Fruit fly (Drosophila melanogaster): ENCODE data around the gene Vha100-4.

Vha100-4 gene

DNA sequence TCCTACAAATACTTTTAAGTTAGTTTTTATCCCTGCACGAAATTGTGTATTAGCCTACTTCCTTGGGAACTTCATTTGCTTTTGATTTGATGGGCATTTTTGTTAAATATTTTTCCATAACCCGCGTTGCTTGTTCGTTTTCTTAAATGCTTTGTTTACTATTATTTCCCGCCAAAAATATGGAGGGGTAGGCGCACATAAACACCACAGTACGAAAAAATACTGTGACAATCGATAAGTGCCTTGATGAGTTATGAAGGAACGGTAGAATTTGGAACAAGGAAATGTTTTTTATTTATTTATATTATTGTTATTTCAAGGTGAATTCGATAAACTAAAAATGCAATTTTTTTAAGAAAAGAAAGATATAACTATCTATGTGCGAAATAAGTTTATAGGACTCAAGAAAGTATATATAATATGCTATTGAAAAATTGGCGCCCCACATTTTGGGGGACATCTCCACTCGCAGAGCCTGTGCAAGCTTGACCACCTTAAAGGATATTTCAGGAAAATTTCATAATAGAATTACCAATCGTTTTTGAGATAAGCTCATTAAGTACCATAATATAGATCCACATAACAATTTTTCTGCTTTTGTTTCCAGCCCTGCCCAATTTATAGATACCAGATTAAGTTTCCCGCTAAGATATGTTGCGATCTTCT lies 23.5 kb downstream of the Vha100-4 start, which contains the start of the genes WRNexo and Nup43 (continued):
- TF ChIP-seq mirr (GFP tag; optimal IDR thresholded peaks at IDR 0.05) (no peak), zfh1 (GFP tag; IDR thresholded peaks at IDR 0.05) (peak; percentile 54; the same call in 2 of the 3 replicates), Lim3 (GFP tag; IDR thresholded peaks at IDR 0.05) (no peak), Hr78 (GFP tag; optimal IDR thresholded peaks at IDR 0.05) (no peak), CG9932 (GFP tag; IDR thresholded peaks at IDR 0.05) (peak; percentile 62), Bdp1 (GFP tag; optimal IDR thresholded peaks at IDR 0.05) (no peak), trem (tag; optimal IDR thresholded peaks at IDR 0.05) (peak; percentile 45), chinmo (GFP tag; IDR thresholded peaks at IDR 0.05; ENCODE audit: partially characterized antibody) (no peak), pros (GFP tag; optimal IDR thresholded peaks at IDR 0.05) (no peak), CG8281 (tag; optimal IDR thresholded peaks at IDR 0.05) (no peak), Med (GFP tag) (peak; percentile 79), CG30020 (tag; optimal IDR thresholded peaks at IDR 0.05) (peak; percentile 72), CG8089 (GFP tag; optimal IDR thresholded peaks at IDR 0.05) (no peak), rib (GFP tag; IDR thresholded peaks at IDR 0.05) (no peak), bbx (GFP tag; IDR thresholded peaks at IDR 0.05; ENCODE audit: partially characterized antibody) (no peak), CG18764 (GFP tag; optimal IDR thresholded peaks at IDR 0.05) (no peak), CG15696 (tag; optimal IDR thresholded peaks at IDR 0.05) (peak; percentile 47), gcm (GFP tag; optimal IDR thresholded peaks at IDR 0.05) (no peak), trh (GFP tag; optimal IDR thresholded peaks at IDR 0.05) (no peak), ro (GFP tag; IDR thresholded peaks at IDR 0.05) (no peak), kay (GFP tag; optimal IDR thresholded peaks at IDR 0.05) (no peak), esg (GFP tag; conservative IDR thresholded peaks at IDR 0.05) (no peak), HmgZ (tag; optimal IDR thresholded peaks at IDR 0.05) (no peak), Hr3 (GFP tag; optimal IDR thresholded peaks at IDR 0.05) (peak; percentile 49), seq (GFP tag; IDR thresholded peaks at IDR 0.05) (no peak), Dbx (GFP tag; IDR thresholded peaks at IDR 0.05) (no peak), shn (GFP tag; optimal IDR thresholded peaks at IDR 0.05) (peak; percentile 17), CG6813 (GFP tag; optimal IDR thresholded peaks at IDR 0.05) (no peak), sens-2 (GFP tag; IDR thresholded peaks at IDR 0.05) (no peak), lilli (GFP tag; optimal IDR thresholded peaks at IDR 0.05) (peak; percentile 56), ash1 (GFP tag; optimal IDR thresholded peaks at IDR 0.05) (no peak), chm (GFP tag; IDR thresholded peaks at IDR 0.05) (no peak), hbn (GFP tag; IDR thresholded peaks at IDR 0.05; ENCODE audit: partially characterized antibody) (no peak), D19B (GFP tag; optimal IDR thresholded peaks at IDR 0.05) (no peak), Max (GFP tag; optimal IDR thresholded peaks at IDR 0.05) (no peak), CG4360 (GFP tag; IDR thresholded peaks at IDR 0.05) (no peak), CG30403 (GFP tag; optimal IDR thresholded peaks at IDR 0.05) (peak; percentile 61), lola (GFP tag; optimal IDR thresholded peaks at IDR 0.05) (peak in 1 of 3 experiments; percentile 53), CG10209 (GFP tag; optimal IDR thresholded peaks at IDR 0.05) (peak; percentile 37), crp (GFP tag; optimal IDR thresholded peaks at IDR 0.05) (no peak), CG9215 (GFP tag; IDR thresholded peaks at IDR 0.05) (0 out of 2 replicates have a peak, but pooled peaks have one; percentile 10), ara (GFP tag; IDR thresholded peaks at IDR 0.05) (no peak), Sox102F (GFP tag; optimal IDR thresholded peaks at IDR 0.05) (no peak), GATAe (GFP tag; conservative IDR thresholded peaks at IDR 0.05) (no peak), jumu (GFP tag; optimal IDR thresholded peaks at IDR 0.05) (peak; percentile 31), YL-1 (GFP tag; optimal IDR thresholded peaks at IDR 0.05) (peak; percentile 23), grn (GFP tag; optimal IDR thresholded peaks at IDR 0.05) (no peak), CG3726 (GFP tag; IDR thresholded peaks at IDR 0.05) (no peak), Nf-YC (tag; optimal IDR thresholded peaks at IDR 0.05) (peak; percentile 33), CG10147 (GFP tag; optimal IDR thresholded peaks at IDR 0.05) (no peak)

Data from whole organism, embryonic.